Fruit fly (Drosophila melanogaster): ENCODE measurements around the gene CG12231.

DNA sequence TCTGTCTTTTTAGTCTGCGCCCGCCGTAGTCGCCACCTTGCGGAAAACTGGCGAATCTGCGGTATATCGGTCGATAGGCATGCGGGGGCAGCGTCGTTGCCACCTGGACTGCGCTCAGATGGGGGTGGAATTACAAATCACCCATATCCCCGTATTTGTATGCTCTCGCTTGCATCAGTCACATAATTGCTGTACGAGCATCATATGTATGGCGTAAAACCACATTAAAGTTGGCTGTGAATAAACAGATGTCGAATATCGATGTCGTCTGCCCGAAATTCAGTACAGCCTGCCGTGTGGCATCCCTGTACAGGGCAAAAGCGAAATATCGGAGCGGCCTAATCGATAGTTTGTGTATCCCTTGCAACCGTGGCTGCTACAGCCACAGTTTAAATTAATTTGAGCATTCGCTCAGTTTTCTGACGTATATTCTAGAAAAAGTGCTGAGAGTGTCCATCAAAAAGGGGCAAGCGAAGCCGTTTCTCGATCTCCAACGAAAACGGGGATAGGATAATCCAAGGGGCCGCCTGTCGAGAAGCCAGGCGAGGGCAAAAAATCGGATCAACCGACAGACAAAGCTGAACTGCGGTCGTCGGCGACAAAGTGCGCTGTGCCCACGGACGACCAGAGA is 9.7 kb downstream of the CG12231 start, which contains the start of the genes Idh3a and CoRest:
- TF ChIP-seq kay (GFP tag; ENCODE audit: borderline replicate concordance) (no peak), CG7101 (tag; optimal IDR thresholded peaks at IDR 0.05) (no peak), Mnt (GFP tag; optimal IDR thresholded peaks at IDR 0.05) (peak; percentile 18)
